Fruit fly (Drosophila melanogaster): ENCODE measurements around the gene CG3857.

CG3857 gene

DNA sequence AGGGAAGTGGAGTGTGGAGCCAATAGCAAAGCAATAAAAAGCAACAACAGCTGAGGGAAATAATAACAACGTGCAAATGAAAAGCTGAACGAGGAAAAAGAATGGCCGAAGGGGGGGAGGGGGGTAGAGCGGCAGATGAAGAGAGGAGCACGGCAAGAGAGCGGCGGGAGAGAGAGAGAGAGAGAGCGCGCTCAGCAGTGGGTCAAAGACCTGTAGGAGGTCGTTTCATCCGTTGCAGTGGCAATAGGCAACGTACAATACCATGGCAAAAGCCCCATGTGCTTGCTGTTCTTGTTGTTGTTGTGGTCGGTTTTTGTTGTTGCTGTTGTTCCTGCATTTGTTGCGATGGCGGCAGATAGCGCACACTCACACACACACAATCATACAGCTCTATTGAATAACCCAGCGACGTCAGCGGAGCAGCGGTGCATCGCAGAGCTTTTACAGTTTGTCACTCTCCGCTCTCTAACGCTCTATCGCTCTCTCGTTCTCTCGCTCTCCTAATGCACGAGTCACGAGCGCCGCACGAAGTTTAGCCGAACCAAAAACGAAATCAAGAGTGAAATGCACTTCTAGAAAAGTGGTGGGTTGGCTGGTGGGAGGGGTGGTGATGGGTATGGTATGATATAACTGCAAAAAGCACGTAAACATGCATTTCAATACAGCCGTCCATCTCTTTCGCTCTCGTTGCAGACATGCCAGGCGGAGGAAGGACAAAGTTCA, 36.2 kb upstream of the CG3857 start (continued):
- TF ChIP-seq Pdp1 (GFP tag; optimal IDR thresholded peaks at IDR 0.05) (peak in 1 of 2 experiments; percentile 93), Bdp1 (GFP tag; optimal IDR thresholded peaks at IDR 0.05) (no peak), Med (GFP tag) (peak; percentile 5), Atf3 (GFP tag; optimal IDR thresholded peaks at IDR 0.05) (no peak), Nf-YB (GFP tag; optimal IDR thresholded peaks at IDR 0.05) (peak; percentile 70), HLH3B (GFP tag; IDR thresholded peaks at IDR 0.05) (no peak), Aef1 (GFP tag; IDR thresholded peaks at IDR 0.05) (no peak), crol (GFP tag; IDR thresholded peaks at IDR 0.05) (peak; percentile 94), CG12942 (GFP tag; optimal IDR thresholded peaks at IDR 0.05) (no peak), Atf6 (GFP tag; IDR thresholded peaks at IDR 0.05) (no peak), mirr (GFP tag; optimal IDR thresholded peaks at IDR 0.05) (no peak)

DNA sequence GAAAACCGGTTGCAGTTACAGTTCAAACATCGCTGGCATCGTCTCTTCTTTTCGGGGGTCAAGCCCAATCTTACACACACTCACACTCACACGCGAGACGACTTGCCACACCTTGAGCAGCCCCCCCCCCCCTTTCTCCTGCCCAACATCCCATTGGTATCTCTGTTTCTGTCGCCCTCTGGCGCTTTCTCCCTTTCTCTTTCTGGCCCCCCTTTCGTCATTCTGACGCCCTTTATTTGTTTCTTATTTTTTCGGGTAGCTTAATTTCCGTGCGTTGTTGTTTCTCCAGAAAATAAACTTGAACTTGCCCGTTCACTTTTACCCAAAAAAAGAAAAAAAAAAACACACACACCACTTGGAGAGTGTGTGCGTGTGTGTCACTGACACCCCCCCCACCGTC, 32.3 kb upstream of the CG3857 start:
- TF ChIP-seq twi (tag; optimal IDR thresholded peaks at IDR 0.05) = peak; percentile 8
- peak; percentile 85 for TF ChIP-seq kni (GFP tag; optimal IDR thresholded peaks at IDR 0.05)
- TF ChIP-seq sqz (GFP tag; optimal IDR thresholded peaks at IDR 0.05) = peak; percentile 94
- peak; percentile 11 for TF ChIP-seq CG15601 (tag; optimal IDR thresholded peaks at IDR 0.05)
- TF ChIP-seq cg (GFP tag; optimal IDR thresholded peaks at IDR 0.05) = peak; percentile 62
- peak; percentile 23 for TF ChIP-seq Deaf1 (tag; optimal IDR thresholded peaks at IDR 0.05)
- no peak for TF ChIP-seq CG3847 (GFP tag; IDR thresholded peaks at IDR 0.05)
- peak; percentile 49 for TF ChIP-seq CG10431 (GFP tag; optimal IDR thresholded peaks at IDR 0.05)
- peak; percentile 83 for TF ChIP-seq crol (GFP tag; IDR thresholded peaks at IDR 0.05)
- peak; percentile 63 for TF ChIP-seq sens (GFP tag)
- no peak for TF ChIP-seq HHEX (GFP tag; optimal IDR thresholded peaks at IDR 0.05)
- TF ChIP-seq Blimp-1 (GFP tag; optimal IDR thresholded peaks at IDR 0.05) = peak; percentile 98
- TF ChIP-seq CG33557 (GFP tag; optimal IDR thresholded peaks at IDR 0.05) = peak; percentile 51
- TF ChIP-seq Stat92E (GFP tag; optimal IDR thresholded peaks at IDR 0.05) = peak in 1 of 3 experiments; percentile 49
- TF ChIP-seq CG4360 (GFP tag; IDR thresholded peaks at IDR 0.05) = peak; percentile 25; the same call in 1 of the 2 replicates
- TF ChIP-seq Hr78 (GFP tag; optimal IDR thresholded peaks at IDR 0.05) = peak in 1 of 2 experiments; percentile 96
- peak; percentile 37 for TF ChIP-seq abd-A (tag; optimal IDR thresholded peaks at IDR 0.05)
- peak; percentile 42; the same call in 1 of the 2 replicates for TF ChIP-seq CG32772 (GFP tag; IDR thresholded peaks at IDR 0.05)
- TF ChIP-seq ab (GFP tag; optimal IDR thresholded peaks at IDR 0.05) = no peak
- TF ChIP-seq CG1832 (GFP tag; optimal IDR thresholded peaks at IDR 0.05) = peak; percentile 10
- peak; percentile 81 for TF ChIP-seq pros (GFP tag; optimal IDR thresholded peaks at IDR 0.05)
- no peak for TF ChIP-seq CG31388 (GFP tag; optimal IDR thresholded peaks at IDR 0.05)
- peak; percentile 65 for TF ChIP-seq Med (GFP tag)
- peak in 1 of 2 experiments; percentile 7 for TF ChIP-seq bsh (GFP tag; optimal IDR thresholded peaks at IDR 0.05)
- TF ChIP-seq CG8290 (GFP tag; optimal IDR thresholded peaks at IDR 0.05) = no peak
- no peak for TF ChIP-seq CG8290 (tag; optimal IDR thresholded peaks at IDR 0.05)
- TF ChIP-seq ken (GFP tag; IDR thresholded peaks at IDR 0.05) = 0 out of 3 replicates have a peak, but pooled peaks have one; percentile 30
- no peak for TF ChIP-seq CG13894 (tag; optimal IDR thresholded peaks at IDR 0.05)

All from whole organism, embryonic.